Fruit fly (Drosophila melanogaster) whole organism, adult: ENCODE data around the gene CG31010.
A peak's percentile ranks its signal among the peaks of the same experiment; 100 is the strongest.

Experiments used
- CG11617 ChIP-seq: fragments of 200-800 bp; sonication (Bioruptor generic); optimal IDR thresholded peaks from 2 replicates; lab custom pipeline; 2017; ENCODE audit warnings: mild to moderate bottlenecking, missing biosample characterization, missing genetic modification reagents, missing genetic modification characterization
- CG12768 ChIP-seq: fragments of 200-800 bp; sonication (Bioruptor generic); optimal IDR thresholded peaks from 2 replicates; lab custom pipeline; 2017; ENCODE audit warnings: missing biosample characterization, missing genetic modification characterization, mild to moderate bottlenecking, moderate library complexity, missing genetic modification reagents
- CG14711 ChIP-seq: fragments of 200-800 bp; sonication (Bioruptor generic); optimal IDR thresholded peaks from 2 replicates; lab custom pipeline; 2018; ENCODE audit warnings: missing biosample characterization, mild to moderate bottlenecking, missing genetic modification characterization, moderate library complexity
- CG1620 ChIP-seq: fragments of 200-800 bp; sonication (Bioruptor generic); optimal IDR thresholded peaks from 2 replicates; lab custom pipeline; 2016; ENCODE audit warnings: missing biosample characterization, missing genetic modification characterization
- CG33017 ChIP-seq: fragments of 200-800 bp; sonication (Bioruptor generic); optimal IDR thresholded peaks from 2 replicates; lab custom pipeline; 2018; ENCODE audit warnings: missing biosample characterization, mild to moderate bottlenecking, missing genetic modification characterization, moderate library complexity
- CG5204 ChIP-seq: fragments of 200-800 bp; sonication (Bioruptor generic); optimal IDR thresholded peaks from 2 replicates; lab custom pipeline; 2016; ENCODE audit warnings: missing biosample characterization, missing genetic modification characterization
- CG7045 ChIP-seq: fragments of 200-800 bp; sonication (Bioruptor generic); optimal IDR thresholded peaks from 2 replicates; lab custom pipeline; 2017; ENCODE audit warnings: missing biosample characterization, mild to moderate bottlenecking, missing genetic modification characterization
- CG7101 ChIP-seq: fragments of 200-800 bp; sonication (Bioruptor generic); optimal IDR thresholded peaks from 2 replicates; lab custom pipeline; 2018; ENCODE audit warnings: missing biosample characterization, mild to moderate bottlenecking, missing genetic modification characterization, moderate library complexity
- Clk ChIP-seq: fragments of 200-800 bp; sonication (Bioruptor generic); optimal IDR thresholded peaks from 2 replicates; lab custom pipeline; 2017; ENCODE audit warnings: missing biosample characterization, missing genetic modification characterization
- Crg-1 ChIP-seq: fragments of 200-800 bp; sonication (Bioruptor generic); optimal IDR thresholded peaks from 2 replicates; lab custom pipeline; 2016; ENCODE audit warnings: missing biosample characterization, missing genetic modification characterization
- Hr96 ChIP-seq: fragments of 200-800 bp; sonication (Bioruptor generic); optimal IDR thresholded peaks from 2 replicates; lab custom pipeline; 2016; ENCODE audit warnings: missing biosample characterization, missing genetic modification characterization
- Mnt ChIP-seq: fragments of 200-800 bp; sonication (Bioruptor generic); optimal IDR thresholded peaks from 2 replicates; lab custom pipeline; 2016; ENCODE audit warnings: missing biosample characterization, mild to moderate bottlenecking, missing genetic modification characterization
- bab1 ChIP-seq: fragments of 200-800 bp; sonication (Bioruptor generic); optimal IDR thresholded peaks from 3 replicates; lab custom pipeline; 2019; ENCODE audit warnings: missing biosample characterization, mild to moderate bottlenecking, missing genetic modification characterization, moderate library complexity
- cic ChIP-seq: fragments of 200-800 bp; sonication (Bioruptor generic); optimal IDR thresholded peaks from 2 replicates; lab custom pipeline; 2017; ENCODE audit warnings: missing biosample characterization, mild to moderate bottlenecking, missing genetic modification characterization, moderate library complexity
- cnc ChIP-seq, 2 experiments: fragments of >200 bp; optimal IDR thresholded peaks; 2 replicates each; lab custom pipeline; 2017
- kay ChIP-seq: fragments of 200-800 bp; sonication (Bioruptor generic); peaks from one replicate; lab custom pipeline; 2016; ENCODE audit warnings: missing biosample characterization, missing genetic modification characterization, borderline replicate concordance
- ovo ChIP-seq: fragments of 200-800 bp; sonication (Bioruptor generic); optimal IDR thresholded peaks from 2 replicates; lab custom pipeline; 2016; ENCODE audit warnings: missing biosample characterization, missing genetic modification characterization
- pad ChIP-seq: fragments of 200-800 bp; sonication (Bioruptor generic); optimal IDR thresholded peaks from 3 replicates; lab custom pipeline; 2017; ENCODE audit warnings: missing biosample characterization, missing genetic modification characterization, mild to moderate bottlenecking, moderate library complexity, missing genetic modification reagents
- tj ChIP-seq: fragments of 200-800 bp; sonication (Bioruptor generic); optimal IDR thresholded peaks from 3 replicates; lab custom pipeline; 2017; ENCODE audit warnings: missing biosample characterization, mild to moderate bottlenecking, missing genetic modification characterization, moderate library complexity
- toe ChIP-seq: fragments of 200-800 bp; sonication (Bioruptor generic); optimal IDR thresholded peaks from 2 replicates; lab custom pipeline; 2016; ENCODE audit warnings: missing biosample characterization, missing genetic modification characterization

CG31010 gene

DNA sequence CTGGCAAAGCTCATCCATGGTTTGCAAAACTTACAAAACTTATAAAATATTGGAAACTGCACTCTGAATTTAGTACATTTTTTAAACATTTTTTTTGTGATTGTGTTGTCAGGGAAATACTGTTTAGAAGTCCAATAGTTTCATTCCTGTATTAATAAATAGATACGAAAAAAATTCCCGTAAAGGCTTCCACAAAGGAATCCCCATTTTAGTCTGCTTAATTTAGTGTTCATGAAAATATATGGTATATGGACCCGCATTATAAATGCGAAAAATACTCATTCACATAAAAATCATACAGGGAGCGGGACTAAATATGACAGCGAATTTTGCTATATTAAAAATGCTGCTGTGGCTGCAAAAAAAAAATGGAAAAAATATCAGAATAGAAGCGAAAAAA lies at the start of gene CG31010:
Gene CG31010 (minus strand): TSS at position 101 of the 400 bp plus-strand sequence.
- TF ChIP-seq CG12768 (no peak), kay (GFP tag; lab: Kevin White, UChicago) (no peak), Clk (GFP tag; lab: Kevin White, UChicago) (no peak), CG7045 (GFP tag; lab: Kevin White, UChicago) (no peak), pad (GFP tag; lab: Kevin White, UChicago) (no peak), CG7101 (tag; lab: Kevin White, UChicago) (no peak), ovo (GFP tag; lab: Kevin White, UChicago) (no peak), tj (GFP tag; lab: Kevin White, UChicago) (no peak), Mnt (GFP tag; lab: Kevin White, UChicago) (no peak), toe (GFP tag; lab: Kevin White, UChicago) (no peak), CG5204 (no peak), Crg-1 (GFP tag; lab: Kevin White, UChicago) (no peak), cnc (optimal IDR thresholded peaks at IDR 0.05; lab: Kevin White, UChicago) (no peak), CG1620 (GFP tag; lab: Kevin White, UChicago) (no peak), cic (GFP tag; lab: Kevin White, UChicago) (no peak), bab1 (GFP tag; lab: Kevin White, UChicago) (no peak), Hr96 (no peak)

DNA sequence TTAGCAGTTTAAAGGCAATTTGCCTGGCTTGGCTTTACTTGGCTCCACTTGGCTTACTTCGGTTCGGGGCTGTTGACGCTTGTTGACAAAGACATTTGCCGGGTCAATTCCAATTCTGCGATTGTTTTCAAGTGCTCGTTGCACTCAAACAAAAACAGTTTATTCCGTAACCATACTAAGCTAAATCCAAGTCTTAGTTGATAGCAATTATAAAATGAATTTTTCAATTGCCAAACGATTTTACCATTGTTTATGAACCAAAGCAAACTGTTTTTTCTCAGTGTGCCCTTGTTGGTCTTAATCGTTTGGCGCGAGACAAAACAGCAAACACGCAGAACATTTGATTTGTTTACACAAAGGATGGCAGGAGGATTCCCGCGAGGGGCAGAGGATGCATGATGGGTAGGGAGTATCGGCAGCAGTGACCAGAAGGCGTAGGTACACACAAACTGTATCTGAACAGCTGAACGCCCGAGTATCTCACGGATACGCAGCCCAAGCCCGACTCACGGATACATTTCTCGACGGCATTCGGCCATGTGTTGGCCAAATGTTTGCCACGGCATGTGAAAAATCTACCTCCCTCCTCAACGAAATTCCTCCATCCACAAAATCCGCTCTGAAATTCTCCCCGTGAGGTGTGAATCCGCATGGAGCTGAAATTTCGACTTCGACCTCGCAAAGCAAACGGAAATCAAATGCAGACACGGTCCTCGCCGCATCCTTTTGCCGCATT lies 48.7 kb upstream of the CG31010 start:
- TF ChIP-seq CG14711 (no peak), CG12768 (no peak), CG7101 (tag; lab: Kevin White, UChicago) (no peak), ovo (GFP tag; lab: Kevin White, UChicago) (no peak), cnc (optimal IDR thresholded peaks at IDR 0.05; lab: Kevin White, UChicago) (no peak), CG11617 (GFP tag; lab: Kevin White, UChicago) (no peak), kay (GFP tag; lab: Kevin White, UChicago) (no peak), Crg-1 (GFP tag; lab: Kevin White, UChicago) (no peak)

DNA sequence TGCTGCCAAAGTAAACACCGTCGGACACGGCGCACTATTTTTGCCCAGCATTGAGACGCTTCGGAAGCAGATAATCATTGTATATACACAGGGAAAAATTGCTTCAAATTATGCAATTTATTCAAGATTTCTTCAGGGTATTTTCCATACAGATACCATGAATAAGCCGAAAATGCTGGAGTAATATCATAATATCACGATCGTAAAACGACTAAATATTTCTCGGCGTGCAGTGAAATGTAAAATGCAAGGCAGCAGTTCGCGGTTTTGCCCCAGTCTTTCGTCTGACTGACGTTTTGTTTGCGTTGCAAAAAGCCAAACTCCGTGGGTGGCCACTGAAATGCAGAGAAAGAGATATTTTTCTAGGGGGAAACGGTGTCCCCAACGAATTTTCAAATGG lies 45.0 kb upstream of the CG31010 start:
- no peak for TF ChIP-seq CG33017 (tag; lab: Kevin White, UChicago)
- no peak for TF ChIP-seq cnc (optimal IDR thresholded peaks at IDR 0.05; lab: Kevin White, UChicago)
- peak; percentile 80 for TF ChIP-seq tj (GFP tag; lab: Kevin White, UChicago)
- no peak for TF ChIP-seq CG7045 (GFP tag; lab: Kevin White, UChicago)
- no peak for TF ChIP-seq Mnt (GFP tag; lab: Kevin White, UChicago)
- no peak for TF ChIP-seq CG1620 (GFP tag; lab: Kevin White, UChicago)
- TF ChIP-seq bab1 (GFP tag; lab: Kevin White, UChicago) = peak; percentile 76
- no peak for TF ChIP-seq CG14711
- no peak for TF ChIP-seq CG11617 (GFP tag; lab: Kevin White, UChicago)
- no peak for TF ChIP-seq CG7101 (tag; lab: Kevin White, UChicago)
- TF ChIP-seq kay (GFP tag; lab: Kevin White, UChicago) = no peak
- TF ChIP-seq CG5204 = no peak

DNA sequence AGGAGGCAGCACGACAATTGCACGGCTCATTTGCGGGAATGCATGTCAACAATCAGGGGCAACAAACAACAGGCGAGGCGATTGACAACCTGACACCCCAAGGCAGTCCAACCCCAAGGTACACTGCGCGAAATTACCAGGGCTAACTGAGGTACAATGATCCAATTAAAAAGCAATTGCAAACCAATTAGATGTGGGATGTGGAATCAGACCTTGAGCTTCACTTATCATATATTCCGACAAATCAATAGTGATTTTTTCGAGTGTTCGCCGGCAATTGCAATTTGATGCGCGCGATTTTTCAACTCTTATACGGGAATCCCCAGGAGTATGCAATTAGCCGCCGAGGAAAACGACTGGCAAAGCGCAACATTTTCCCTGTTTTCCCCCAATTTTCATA lies 41.1 kb upstream of the CG31010 start:
- no peak for TF ChIP-seq CG1620 (GFP tag; lab: Kevin White, UChicago)
- TF ChIP-seq CG7045 (GFP tag; lab: Kevin White, UChicago) = no peak
- TF ChIP-seq kay (GFP tag; lab: Kevin White, UChicago) = no peak
- no peak for TF ChIP-seq pad (GFP tag; lab: Kevin White, UChicago)
- TF ChIP-seq Hr96 = no peak
- no peak for TF ChIP-seq Clk (GFP tag; lab: Kevin White, UChicago)
- no peak for TF ChIP-seq CG14711
- no peak for TF ChIP-seq CG11617 (GFP tag; lab: Kevin White, UChicago)
- no peak for TF ChIP-seq CG12768
- TF ChIP-seq Mnt (GFP tag; lab: Kevin White, UChicago) = no peak
- TF ChIP-seq CG5204 = no peak
- TF ChIP-seq CG33017 (tag; lab: Kevin White, UChicago) = no peak
- TF ChIP-seq ovo (GFP tag; lab: Kevin White, UChicago) = no peak
- no peak for TF ChIP-seq tj (GFP tag; lab: Kevin White, UChicago)
- no peak for TF ChIP-seq CG7101 (tag; lab: Kevin White, UChicago)
- no peak for TF ChIP-seq bab1 (GFP tag; lab: Kevin White, UChicago)
- no peak for TF ChIP-seq Crg-1 (GFP tag; lab: Kevin White, UChicago)
- TF ChIP-seq cnc (optimal IDR thresholded peaks at IDR 0.05; lab: Kevin White, UChicago) = no peak
- TF ChIP-seq cic (GFP tag; lab: Kevin White, UChicago) = no peak

DNA sequence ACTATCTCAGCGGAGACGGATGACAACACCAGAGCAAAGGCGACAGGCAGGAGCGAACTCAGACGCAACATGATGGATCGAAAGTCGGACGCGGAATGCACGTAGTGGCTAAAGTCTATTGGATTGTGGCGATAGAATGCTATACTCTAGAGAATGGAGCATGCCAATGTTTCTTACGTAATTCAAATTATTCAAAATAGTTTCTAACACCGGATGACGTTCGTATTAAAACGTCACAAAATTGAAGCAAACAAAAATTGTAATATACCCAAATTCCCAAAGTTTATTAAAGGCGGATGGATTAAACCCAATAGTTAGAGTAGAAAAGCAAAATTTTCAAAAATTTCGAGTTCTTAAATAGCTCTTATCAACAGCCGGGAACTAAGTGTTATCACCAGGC lies 40.3 kb upstream of the CG31010 start, which contains the start of gene Npc2h:
Gene Npc2h (minus strand): TSS at position 101 of the 400 bp plus-strand sequence.
- TF ChIP-seq kay (GFP tag; lab: Kevin White, UChicago) (peak; percentile 15), bab1 (GFP tag; lab: Kevin White, UChicago) (no peak)

DNA sequence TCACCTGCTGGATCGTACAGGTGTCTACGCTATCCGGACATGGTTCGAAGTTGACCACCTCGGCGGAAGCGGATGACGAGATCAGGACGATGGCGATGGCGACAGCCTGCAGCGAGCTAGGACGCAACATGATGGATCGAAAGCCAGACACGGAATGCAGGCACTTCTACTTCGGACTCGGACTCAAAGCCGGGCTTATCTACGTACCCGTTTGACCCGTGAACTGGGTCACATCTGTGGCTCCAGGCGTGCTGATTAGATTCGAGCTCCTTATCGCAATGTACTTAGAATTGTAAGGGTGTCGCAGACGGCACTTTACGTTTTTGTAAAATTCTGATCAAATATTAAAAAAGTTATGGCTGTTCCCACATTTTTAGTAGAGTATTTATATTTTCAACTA lies 39.2 kb upstream of the CG31010 start, which contains the start of gene Npc2g:
Gene Npc2g (minus strand): TSS at position 160 of the 400 bp plus-strand sequence.
- peak; percentile 3 for TF ChIP-seq CG7101 (tag; lab: Kevin White, UChicago)
- TF ChIP-seq cnc (optimal IDR thresholded peaks at IDR 0.05; lab: Kevin White, UChicago) = no peak
